Worm (Caenorhabditis elegans): Measurements from ENCODE around the gene mrp-6.

DNA sequence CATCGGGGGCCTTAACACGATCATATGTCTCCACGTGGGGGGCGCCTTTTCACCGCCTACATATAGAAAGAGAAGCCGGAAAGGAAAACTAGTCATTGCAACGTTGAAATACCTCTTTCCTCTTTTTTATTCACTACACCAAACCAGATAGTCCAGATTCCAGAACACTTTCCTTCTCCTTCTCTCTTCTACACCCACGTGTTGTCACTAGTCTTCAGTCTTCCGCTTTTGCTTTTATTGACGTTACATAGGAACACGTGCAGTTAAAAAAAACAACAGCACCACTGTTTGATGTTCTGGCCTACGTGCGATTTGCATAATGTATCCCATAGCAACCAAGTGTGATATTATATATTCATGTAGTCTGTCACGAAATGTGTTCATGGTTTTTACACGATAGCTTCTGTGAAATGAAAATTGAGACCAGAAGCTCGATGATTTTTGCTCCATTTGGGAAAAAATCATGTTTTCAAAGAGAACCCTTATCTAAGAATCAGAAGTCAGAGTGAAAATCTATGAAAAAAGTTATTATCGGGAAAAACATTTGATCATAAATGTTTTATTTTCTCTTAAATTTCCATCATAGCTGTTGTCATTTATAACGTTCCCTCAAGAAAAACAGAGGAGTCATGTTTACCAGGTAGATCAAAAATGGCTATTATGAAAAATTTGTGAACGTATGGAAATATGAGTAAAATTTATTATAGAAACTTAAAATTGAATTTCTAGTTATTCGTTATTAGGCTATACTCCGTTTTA, 43.1 kb downstream of the mrp-6 start:
- TF ChIP-seq unc-62 (GFP tag; optimal IDR thresholded peaks at IDR 0.05): no peak
- TF ChIP-seq hlh-1 (tag; optimal IDR thresholded peaks at IDR 0.05): no peak
- no peak for TF ChIP-seq elt-3 (tag; optimal IDR thresholded peaks at IDR 0.05)
- no peak for TF ChIP-seq cnd-1 (tag; optimal IDR thresholded peaks at IDR 0.05)
- no peak for TF ChIP-seq lin-13 (tag; optimal IDR thresholded peaks at IDR 0.05)
- TF ChIP-seq unc-39 (tag; optimal IDR thresholded peaks at IDR 0.05): no peak
- no peak for TF ChIP-seq mep-1 (tag; optimal IDR thresholded peaks at IDR 0.05)
- TF ChIP-seq snpc-4 (tag; optimal IDR thresholded peaks at IDR 0.05): no peak
- TF ChIP-seq nhr-76 (tag; optimal IDR thresholded peaks at IDR 0.05): no peak
- TF ChIP-seq sptf-1 (tag; optimal IDR thresholded peaks at IDR 0.05): no peak
- no peak for TF ChIP-seq sem-2 (GFP tag; optimal IDR thresholded peaks at IDR 0.05)
